Worm (Caenorhabditis elegans): ENCODE data around the gene R07G3.8.

The R07G3.8 gene

ce11 chrII:7663704-7664660 lies 43.7 kb upstream of the R07G3.8 start, which contains the start of the genes F18A1.7 and rpa-1 (continued):
- TF ChIP-seq swsn-7 (tag; optimal IDR thresholded peaks at IDR 0.05) (no peak), unc-130 (tag; optimal IDR thresholded peaks at IDR 0.05) (no peak), mab-9 (GFP tag; IDR thresholded peaks at IDR 0.05) (no peak), fos-1 (tag; optimal IDR thresholded peaks at IDR 0.05) (no peak), ces-1 (GFP tag; optimal IDR thresholded peaks at IDR 0.05) (no peak), jun-1 (tag; optimal IDR thresholded peaks at IDR 0.05) (no peak), Y116A8C.19 (tag; optimal IDR thresholded peaks at IDR 0.05; ENCODE audit: borderline replicate concordance) (no peak), nhr-19 (GFP tag; conservative IDR thresholded peaks at IDR 0.05) (no peak), lin-13 (GFP tag; optimal IDR thresholded peaks at IDR 0.05) (no peak), mef-2 (tag; optimal IDR thresholded peaks at IDR 0.05) (no peak)

ce11 chrII:7663028-7663427 lies 42.7 kb upstream of the R07G3.8 start:
- TF ChIP-seq efl-1 (optimal IDR thresholded peaks at IDR 0.05) (no peak), efl-1 (GFP tag; optimal IDR thresholded peaks at IDR 0.05 in 1 of 2) (peak in 1 of 2 experiments; percentile 51), nhr-85 (tag) (no peak), C34B4.2 (tag; optimal IDR thresholded peaks at IDR 0.05) (no peak)

DNA sequence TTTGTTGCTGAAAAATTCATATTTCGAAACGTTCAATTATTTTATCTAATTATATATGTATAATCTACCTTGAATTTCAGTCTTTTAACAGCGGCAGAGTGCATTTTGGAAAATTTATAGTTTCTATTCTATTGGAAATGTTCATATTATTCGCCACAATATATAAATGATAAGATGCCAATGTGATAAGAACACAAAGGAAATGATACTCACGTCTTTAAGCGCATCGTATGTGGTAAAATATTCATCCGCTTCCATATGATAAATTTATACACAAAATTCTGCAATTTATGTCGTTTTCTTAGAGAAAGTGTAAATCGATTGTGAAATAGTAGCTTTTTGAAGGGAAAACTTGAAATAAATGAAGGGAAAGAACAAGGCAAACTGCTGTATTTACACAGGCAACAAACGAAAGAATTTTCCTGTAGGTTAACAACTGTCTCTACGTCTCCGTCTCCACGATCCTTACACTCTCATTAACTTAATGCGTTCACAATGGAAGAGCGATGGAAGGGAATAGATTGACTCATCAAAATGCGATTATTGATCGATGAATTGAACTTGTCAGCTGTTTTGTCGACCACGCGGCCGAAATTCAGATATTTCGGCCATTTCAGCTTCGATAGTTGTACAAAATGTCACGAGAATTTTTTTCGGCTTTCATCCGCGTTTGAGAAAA lies 41.8 kb upstream of the R07G3.8 start, which contains the start of gene alfa-1:
alfa-1 (minus strand) TSS at position 515 of the 679 bp plus-strand sequence.
- TF ChIP-seq fkh-10 (GFP tag; optimal IDR thresholded peaks at IDR 0.05) (no peak), rnt-1 (tag; optimal IDR thresholded peaks at IDR 0.05) (peak; percentile 46), dpl-1 (GFP tag; optimal IDR thresholded peaks at IDR 0.05) (peak; percentile 8 to 31 (median 17)), dsc-1 (tag; optimal IDR thresholded peaks at IDR 0.05) (no peak), sox-4 (tag; optimal IDR thresholded peaks at IDR 0.05) (no peak), nhr-77 (tag; optimal IDR thresholded peaks at IDR 0.05) (no peak), isw-1 (GFP tag; IDR thresholded peaks at IDR 0.05) (no peak), fos-1 (tag; optimal IDR thresholded peaks at IDR 0.05) (peak; percentile 25), sup-37 (GFP tag; optimal IDR thresholded peaks at IDR 0.05) (no peak), F16B12.6 (tag; optimal IDR thresholded peaks at IDR 0.05) (peak; percentile 7), mdl-1 (tag; optimal IDR thresholded peaks at IDR 0.05) (peak in 1 of 2 experiments; percentile 16), pax-3 (tag; optimal IDR thresholded peaks at IDR 0.05) (no peak), elt-3 (tag; optimal IDR thresholded peaks at IDR 0.05) (no peak), nhr-76 (tag; optimal IDR thresholded peaks at IDR 0.05) (no peak), pqm-1 (tag; optimal IDR thresholded peaks at IDR 0.05) (no peak), ceh-63 (GFP tag; optimal IDR thresholded peaks at IDR 0.05) (no peak), efl-1 (optimal IDR thresholded peaks at IDR 0.05) (peak in 1 of 2 experiments; percentile 5), efl-1 (GFP tag; optimal IDR thresholded peaks at IDR 0.05 in 1 of 2) (peak in 1 of 2 experiments; percentile 30), zag-1 (tag; optimal IDR thresholded peaks at IDR 0.05) (no peak), hlh-17 (GFP tag; optimal IDR thresholded peaks at IDR 0.05; ENCODE audit: borderline replicate concordance) (no peak), unc-30 (tag; optimal IDR thresholded peaks at IDR 0.05) (no peak), nhr-11 (tag; optimal IDR thresholded peaks at IDR 0.05) (no peak), nhr-28 (tag; optimal IDR thresholded peaks at IDR 0.05) (no peak), unc-130 (tag; optimal IDR thresholded peaks at IDR 0.05) (no peak), ets-5 (GFP tag; IDR thresholded peaks at IDR 0.05) (no peak), aha-1 (tag; optimal IDR thresholded peaks at IDR 0.05) (no peak), nhr-20 (tag; optimal IDR thresholded peaks at IDR 0.05) (peak; percentile 6), egl-27 (tag; optimal IDR thresholded peaks at IDR 0.05) (no peak), lin-35 (GFP tag; optimal IDR thresholded peaks at IDR 0.05) (peak; percentile 27 to 39), snu-23 (GFP tag; optimal IDR thresholded peaks at IDR 0.05) (peak; percentile 41), jun-1 (tag; optimal IDR thresholded peaks at IDR 0.05) (peak; percentile 0), snpc-4 (tag; optimal IDR thresholded peaks at IDR 0.05) (no peak), lir-3 (tag; optimal IDR thresholded peaks at IDR 0.05; ENCODE audit: poor library complexity) (peak; percentile 8), pag-3 (tag; optimal IDR thresholded peaks at IDR 0.05; ENCODE audit: borderline replicate concordance, insufficient read depth) (no peak), lsy-2 (tag; optimal IDR thresholded peaks at IDR 0.05) (peak in 1 of 2 experiments; percentile 36), mep-1 (tag; optimal IDR thresholded peaks at IDR 0.05) (peak; percentile 54), mab-9 (GFP tag; IDR thresholded peaks at IDR 0.05) (no peak)

All from whole organism, L1 larva.